Worm (Caenorhabditis elegans) whole organism, young adult: Measurements from ENCODE around the gene E04F6.8.
A peak's percentile ranks its signal among the peaks of the same experiment; 100 is the strongest.

Experiments used
- B0261.1 ChIP-seq: sonication (generic microtip); optimal IDR thresholded peaks from 2 replicates; lab custom pipeline; 2016; ENCODE audit warnings: mild to moderate bottlenecking, missing genetic modification characterization, moderate library complexity, missing compliant biosample characterization
- F10E7.11 ChIP-seq: sonication (generic microtip); optimal IDR thresholded peaks from 2 replicates; lab custom pipeline; 2017; ENCODE audit warnings: mild to moderate bottlenecking, missing genetic modification characterization, moderate library complexity, missing compliant biosample characterization
- F22D6.2 ChIP-seq: sonication (generic microtip); optimal IDR thresholded peaks from 2 replicates; lab custom pipeline; 2016; ENCODE audit warnings: mild to moderate bottlenecking, missing genetic modification characterization, missing compliant biosample characterization
- F39B2.1 ChIP-seq: fragments of 200-800 bp; sonication (Bioruptor generic); IDR thresholded peaks from 2 replicates; pipeline ENCODE4 v1.3.6; 2022; ENCODE audit warnings: missing genetic modification reagents, missing genetic modification characterization, missing compliant biosample characterization
- F49E8.2 ChIP-seq: sonication (generic microtip); optimal IDR thresholded peaks from 3 replicates; lab custom pipeline; 2017; ENCODE audit warnings: missing genetic modification characterization, mild to moderate bottlenecking, missing compliant biosample characterization, antibody characterized with exemption, moderate library complexity; ENCODE audit not compliant: insufficient read depth
- Y53F4B.3 ChIP-seq: fragments of 200-800 bp; sonication (Bioruptor generic); IDR thresholded peaks from 2 replicates; pipeline ENCODE4 v1.3.6; 2022; ENCODE audit warnings: missing genetic modification reagents, missing genetic modification characterization, missing compliant biosample characterization
- Y67H2A.10 ChIP-seq: fragments of 200-800 bp; sonication (Bioruptor generic); conservative IDR thresholded peaks from 2 replicates; pipeline ENCODE4 v1.3.6; 2022; ENCODE audit warnings: missing genetic modification reagents, missing genetic modification characterization, missing compliant biosample characterization
- Y79H2A.3 ChIP-seq: fragments of 200-800 bp; sonication (Bioruptor generic); conservative IDR thresholded peaks from 2 replicates; pipeline ENCODE4 v1.3.6; 2022; ENCODE audit warnings: missing genetic modification reagents, missing genetic modification characterization, missing compliant biosample characterization
- akir-1 ChIP-seq: fragments of 200-800 bp; sonication (Bioruptor generic); optimal IDR thresholded peaks from 2 replicates; lab custom pipeline; 2018; ENCODE audit warnings: mild to moderate bottlenecking, missing genetic modification characterization, moderate library complexity, missing compliant biosample characterization
- aptf-2 ChIP-seq: fragments of 200-800 bp; sonication (Bioruptor generic); conservative IDR thresholded peaks from 2 replicates; pipeline ENCODE4 v1.3.6; 2022; ENCODE audit warnings: missing genetic modification reagents, missing genetic modification characterization, missing compliant biosample characterization
- aptf-3 ChIP-seq: fragments of 200-800 bp; sonication (Bioruptor generic); IDR thresholded peaks from 2 replicates; pipeline ENCODE4 v1.3.6; 2022; ENCODE audit warnings: missing genetic modification characterization, missing compliant biosample characterization
- atf-7 ChIP-seq: sonication (generic microtip); optimal IDR thresholded peaks from 2 replicates; lab custom pipeline; 2017; ENCODE audit warnings: mild to moderate bottlenecking, missing genetic modification characterization, missing compliant biosample characterization
- attf-3 ChIP-seq: fragments of 200-800 bp; sonication (Bioruptor generic); conservative IDR thresholded peaks from 2 replicates; pipeline ENCODE4 v1.3.6; 2022; ENCODE audit warnings: missing genetic modification reagents, missing genetic modification characterization, missing compliant biosample characterization
- bed-1 ChIP-seq: fragments of 200-800 bp; sonication (Bioruptor generic); IDR thresholded peaks from 2 replicates; pipeline ENCODE4 v1.3.6; 2022; ENCODE audit warnings: missing genetic modification reagents, missing genetic modification characterization, missing compliant biosample characterization
- ceh-27 ChIP-seq: fragments of 200-800 bp; sonication (Bioruptor generic); optimal IDR thresholded peaks from 2 replicates; lab custom pipeline; 2018; ENCODE audit warnings: mild to moderate bottlenecking, missing genetic modification characterization, moderate library complexity, missing compliant biosample characterization
- ceh-40 ChIP-seq: fragments of 200-800 bp; sonication (Bioruptor generic); IDR thresholded peaks from 2 replicates; pipeline ENCODE4 v1.3.6; 2022; ENCODE audit warnings: missing genetic modification characterization, missing compliant biosample characterization
- ceh-58 ChIP-seq: fragments of 200-800 bp; sonication (Bioruptor generic); IDR thresholded peaks from 2 replicates; pipeline ENCODE4 v1.3.6; 2022; ENCODE audit warnings: missing genetic modification characterization, missing compliant biosample characterization
- chd-7 ChIP-seq: sonication (generic microtip); optimal IDR thresholded peaks from 2 replicates; lab custom pipeline; 2016; ENCODE audit warnings: mild to moderate bottlenecking, missing genetic modification characterization, moderate library complexity, missing compliant biosample characterization
- dox-1 ChIP-seq: fragments of 200-800 bp; sonication (Bioruptor generic); IDR thresholded peaks from 2 replicates; pipeline ENCODE4 v1.3.6; 2022; ENCODE audit warnings: missing genetic modification reagents, missing genetic modification characterization, missing compliant biosample characterization
- dpff-1 ChIP-seq: sonication (generic microtip); optimal IDR thresholded peaks from 2 replicates; lab custom pipeline; 2017; ENCODE audit warnings: mild to moderate bottlenecking, missing genetic modification characterization, missing compliant biosample characterization
- dpl-1 ChIP-seq: fragments of 150-350 bp; optimal IDR thresholded peaks from 2 replicates; lab custom pipeline; 2014; ENCODE audit warnings: missing biosample characterization, missing genetic modification reagents, missing genetic modification characterization
- egl-18 ChIP-seq: fragments of 200-800 bp; sonication (Bioruptor generic); IDR thresholded peaks from 2 replicates; pipeline ENCODE4 v1.3.6; 2022; ENCODE audit warnings: missing genetic modification reagents, missing genetic modification characterization, missing compliant biosample characterization
- egl-44 ChIP-seq: fragments of 200-800 bp; sonication (Bioruptor generic); IDR thresholded peaks from 2 replicates; pipeline ENCODE4 v1.3.6; 2022; ENCODE audit warnings: missing genetic modification reagents, missing genetic modification characterization, missing compliant biosample characterization
- ets-4 ChIP-seq: fragments of 200-800 bp; sonication (Bioruptor generic); optimal IDR thresholded peaks from 2 replicates; lab custom pipeline; 2018; ENCODE audit warnings: mild to moderate bottlenecking, missing genetic modification characterization, missing compliant biosample characterization
- fkh-3 ChIP-seq: sonication (generic microtip); optimal IDR thresholded peaks from 2 replicates; lab custom pipeline; 2016; ENCODE audit warnings: mild to moderate bottlenecking, missing genetic modification characterization, missing compliant biosample characterization
- hmg-1.2 ChIP-seq: fragments of 200-800 bp; sonication (Bioruptor generic); IDR thresholded peaks from 2 replicates; pipeline ENCODE4 v1.3.6; 2022; ENCODE audit warnings: missing genetic modification reagents, missing genetic modification characterization, missing compliant biosample characterization
- hrde-1 ChIP-seq: sonication (generic microtip); optimal IDR thresholded peaks from 2 replicates; lab custom pipeline; 2016; ENCODE audit warnings: missing genetic modification characterization, mild to moderate bottlenecking, missing compliant biosample characterization, moderate library complexity, missing genotype, missing genetic modification reagents, borderline replicate concordance
- hsf-1 ChIP-seq: fragments of 200-800 bp; sonication (Bioruptor generic); IDR thresholded peaks from 2 replicates; pipeline ENCODE4 v1.3.6; 2022; ENCODE audit warnings: missing genetic modification reagents, missing genetic modification characterization, missing compliant biosample characterization
- let-607 ChIP-seq, 2 experiments: fragments of 200-800 bp in 1 of 2; sonication (Bioruptor generic) in 1 of 2; sonication (generic microtip) in 1 of 2; optimal IDR thresholded peaks; 2 replicates each; lab custom pipeline; 2016 to 2018; ENCODE audit warnings: mild to moderate bottlenecking in 2 of 2, missing compliant biosample characterization in 2 of 2, missing genetic modification characterization in 2 of 2, moderate library complexity in 2 of 2, missing genotype in 1 of 2
- lin-26 ChIP-seq: fragments of 200-800 bp; sonication (Bioruptor generic); IDR thresholded peaks from 2 replicates; pipeline ENCODE4 v1.3.6; 2022; ENCODE audit warnings: missing genetic modification reagents, missing genetic modification characterization, missing compliant biosample characterization
- madf-6 ChIP-seq: fragments of 200-800 bp; sonication (Bioruptor generic); IDR thresholded peaks from 2 replicates; pipeline ENCODE4 v1.3.6; 2022; ENCODE audit warnings: missing genetic modification reagents, missing genetic modification characterization, missing compliant biosample characterization
- nfya-1 ChIP-seq: sonication (generic microtip); optimal IDR thresholded peaks from 2 replicates; lab custom pipeline; 2017; ENCODE audit warnings: antibody characterized with exemption, missing compliant biosample characterization, missing genetic modification characterization, borderline replicate concordance; ENCODE audit not compliant: insufficient read depth
- pha-4 ChIP-seq: fragments of 150-350 bp; sonication (generic microtip); optimal IDR thresholded peaks from 2 replicates; lab custom pipeline; 2014; ENCODE audit warnings: missing biosample characterization, missing genetic modification reagents, missing genetic modification characterization
- snpc-1.3 ChIP-seq: sonication (generic microtip); optimal IDR thresholded peaks from 2 replicates; lab custom pipeline; 2017; ENCODE audit warnings: missing genetic modification characterization, mild to moderate bottlenecking, missing compliant biosample characterization, antibody characterized with exemption, moderate library complexity, missing genotype, missing genetic modification reagents; ENCODE audit not compliant: insufficient read depth
- snpc-4 ChIP-seq, 5 experiments: fragments of 150-350 bp in 1 of 5; sonication (generic microtip) in 4 of 5; optimal IDR thresholded peaks; 2 replicates each; lab custom pipeline; 2014 to 2018; ENCODE audit warnings: missing genetic modification characterization in 5 of 5, missing biosample characterization in 3 of 5, antibody characterized with exemption in 2 of 5, mild to moderate bottlenecking in 2 of 5, missing compliant biosample characterization in 2 of 5, missing genotype in 2 of 5, moderate library complexity in 2 of 5, missing genetic modification reagents in 1 of 5
- tbx-9 ChIP-seq: sonication (generic microtip); optimal IDR thresholded peaks from 2 replicates; lab custom pipeline; 2016; ENCODE audit warnings: borderline replicate concordance, missing genetic modification characterization, inconsistent platforms, missing compliant biosample characterization
- unc-62 ChIP-seq: fragments of 150-350 bp; optimal IDR thresholded peaks from 2 replicates; lab custom pipeline; 2014; ENCODE audit warnings: missing biosample characterization, missing genetic modification reagents, missing genetic modification characterization
- zim-3 ChIP-seq: sonication (generic microtip); optimal IDR thresholded peaks from 2 replicates; lab custom pipeline; 2017; ENCODE audit warnings: mild to moderate bottlenecking, missing genetic modification characterization, moderate library complexity, missing compliant biosample characterization

Gene E04F6.8

ce11 chrII:7200051-7200599 is 11.1 kb downstream of the E04F6.8 start, which contains the start of gene pcrg-1 (continued):
- TF ChIP-seq atf-7 (tag; lab: Kevin White, UChicago) (peak; percentile 56), ceh-40 (GFP tag; lab: Robert Waterston, UW) (peak; percentile 86), aptf-3 (GFP tag; lab: Robert Waterston, UW) (0 out of 2 replicates have a peak, but pooled peaks have one; percentile 73), ceh-27 (GFP tag; lab: Kevin White, UChicago) (peak; percentile 89), unc-62 (GFP tag; lab: Kevin White, UChicago) (no peak), aptf-2 (GFP tag; lab: Robert Waterston, UW) (0 out of 2 replicates have a peak, but pooled peaks have one; percentile 30), B0261.1 (tag; lab: Kevin White, UChicago) (peak; percentile 73), dpff-1 (tag; lab: Kevin White, UChicago) (peak; percentile 89), ets-4 (peak; percentile 73), zim-3 (tag; lab: Kevin White, UChicago) (peak; percentile 82), F49E8.2 (tag; lab: Kevin White, UChicago) (peak; percentile 76), fkh-3 (tag; lab: Kevin White, UChicago) (peak; percentile 68), lin-26 (GFP tag; lab: Robert Waterston, UW) (peak; percentile 95), dpl-1 (GFP tag; lab: Kevin White, UChicago) (no peak), nfya-1 (tag; lab: Kevin White, UChicago) (no peak), snpc-4 (GFP tag; optimal IDR thresholded peaks at IDR 0.05; lab: Kevin White, UChicago) (peak; percentile 96), snpc-4 (tag; optimal IDR thresholded peaks at IDR 0.05; lab: Kevin White, UChicago) (peak; percentile 97 to 99 (median 98)), madf-6 (GFP tag; lab: Robert Waterston, UW) (peak; percentile 81), hrde-1 (peak; percentile 30), Y67H2A.10 (GFP tag; lab: Robert Waterston, UW) (no peak), hsf-1 (peak; percentile 65), Y53F4B.3 (GFP tag; lab: Robert Waterston, UW) (peak; percentile 28; the same call in 1 of the 2 replicates), ceh-58 (0 out of 2 replicates have a peak, but pooled peaks have one; percentile 7), akir-1 (GFP tag; lab: Kevin White, UChicago) (peak; percentile 36), let-607 (tag; optimal IDR thresholded peaks at IDR 0.05; lab: Kevin White, UChicago) (peak; percentile 40 to 43), dox-1 (peak; percentile 90), hmg-1.2 (GFP tag; lab: Robert Waterston, UW) (peak; percentile 92), tbx-9 (tag; lab: Kevin White, UChicago) (no peak), Y79H2A.3 (no peak), snpc-1.3 (tag; lab: Kevin White, UChicago) (peak; percentile 79), chd-7 (tag; lab: Kevin White, UChicago) (peak; percentile 93), F39B2.1 (GFP tag; lab: Robert Waterston, UW) (0 out of 2 replicates have a peak, but pooled peaks have one; percentile 11), egl-44 (peak; percentile 80; the same call in 1 of the 2 replicates), F10E7.11 (tag; lab: Kevin White, UChicago) (peak; percentile 4), bed-1 (peak; percentile 80; the same call in 1 of the 2 replicates)

- TF ChIP-seq pha-4 (tag; lab: Kevin White, UChicago) (no peak), aptf-2 (GFP tag; lab: Robert Waterston, UW) (no peak), F22D6.2 (tag; lab: Kevin White, UChicago) (no peak), attf-3 (GFP tag; lab: Robert Waterston, UW) (no peak), egl-18 (GFP tag; lab: Robert Waterston, UW) (no peak)
Observed at ce11 chrII:7199308-7199707, 11.9 kb downstream of the E04F6.8 start, which contains the start of gene E04F6.6. E04F6.6 (minus strand) TSS chrII:7199565.
